Worm (Caenorhabditis elegans): ENCODE data around the gene Y45G12B.3.

- no peak for TF ChIP-seq ztf-11 (tag; optimal IDR thresholded peaks at IDR 0.05)
- no peak for TF ChIP-seq nhr-10 (tag; optimal IDR thresholded peaks at IDR 0.05)
- no peak for TF ChIP-seq lsy-2 (tag; optimal IDR thresholded peaks at IDR 0.05)
- TF ChIP-seq nhr-11 (tag; optimal IDR thresholded peaks at IDR 0.05) = no peak
- no peak for TF ChIP-seq nhr-12 (tag; optimal IDR thresholded peaks at IDR 0.05)
- no peak for TF ChIP-seq lin-13 (GFP tag; optimal IDR thresholded peaks at IDR 0.05)
- TF ChIP-seq unc-55 (GFP tag; optimal IDR thresholded peaks at IDR 0.05) = no peak
- no peak for TF ChIP-seq nhr-77 (tag; optimal IDR thresholded peaks at IDR 0.05)
- no peak for TF ChIP-seq nhr-25 (tag; optimal IDR thresholded peaks at IDR 0.05)
- no peak for TF ChIP-seq ama-1 (optimal IDR thresholded peaks at IDR 0.05)
Measured at ce11 chrV:2716933-2717332, 20.9 kb upstream of the Y45G12B.3 start.
